1 fruit fly cellular context compared by ENCODE assay signal in genomic region chr3R:6817977-6818903, dm6.
A peak's percentile ranks its signal among the peaks of the same experiment; 100 is the strongest.
TF ChIP-seq lines count a peak whose summit lies in the region.

No protein-coding gene starts in this region.

TF ChIP-seq in whole organism, embryonic, 481 proteins besides CTCF, POLR2A, EP300 and RAD21 (continued from another document and continues in another):
- TF ChIP-seq pho (GFP tag; optimal IDR thresholded peaks at IDR 0.05; lab: Kevin White, UChicago) (no peak), Jarid2 (GFP tag; optimal IDR thresholded peaks at IDR 0.05; lab: Kevin White, UChicago) (no peak), az2 (GFP tag; optimal IDR thresholded peaks at IDR 0.05; lab: Kevin White, UChicago) (peak; percentile 28), yki (optimal IDR thresholded peaks at IDR 0.05; lab: Kevin White, UChicago) (no peak), abd-A (tag; optimal IDR thresholded peaks at IDR 0.05; lab: Kevin White, UChicago) (no peak), CG33557 (GFP tag; optimal IDR thresholded peaks at IDR 0.05; lab: Kevin White, UChicago) (no peak), Med (GFP tag; lab: Kevin White, UChicago) (peak; percentile 89), CG8359 (GFP tag; optimal IDR thresholded peaks at IDR 0.05; lab: Kevin White, UChicago; ENCODE audit: borderline replicate concordance) (no peak), CG4424 (GFP tag; optimal IDR thresholded peaks at IDR 0.05; lab: Kevin White, UChicago) (peak; percentile 11), CG3281 (GFP tag; optimal IDR thresholded peaks at IDR 0.05; lab: Kevin White, UChicago) (no peak), CG15514 (GFP tag; optimal IDR thresholded peaks at IDR 0.05; lab: Kevin White, UChicago) (no peak), kay (GFP tag; optimal IDR thresholded peaks at IDR 0.05; lab: Kevin White, UChicago) (peak; percentile 7), p53 (GFP tag; optimal IDR thresholded peaks at IDR 0.05; lab: Kevin White, UChicago) (no peak), hbn (GFP tag; IDR thresholded peaks at IDR 0.05; lab: Robert Waterston, UW; ENCODE audit: partially characterized antibody) (no peak), CG3847 (GFP tag; IDR thresholded peaks at IDR 0.05; lab: Robert Waterston, UW) (0 out of 2 replicates have a peak, but pooled peaks have one; percentile 20), Atf6 (GFP tag; IDR thresholded peaks at IDR 0.05; lab: Robert Waterston, UW) (peak; percentile 53; the same call in 1 of the 2 replicates), eve (GFP tag; optimal IDR thresholded peaks at IDR 0.05; lab: Kevin White, UChicago) (no peak), CG7839 (tag; optimal IDR thresholded peaks at IDR 0.05; lab: Kevin White, UChicago) (peak; percentile 53), HLH4C (GFP tag; IDR thresholded peaks at IDR 0.05; lab: Robert Waterston, UW; ENCODE audit: partially characterized antibody) (no peak), CG14014 (GFP tag; IDR thresholded peaks at IDR 0.05; lab: Robert Waterston, UW) (peak; percentile 64; the same call in 1 of the 2 replicates), da (GFP tag; optimal IDR thresholded peaks at IDR 0.05; lab: Kevin White, UChicago) (no peak), CG15696 (tag; optimal IDR thresholded peaks at IDR 0.05; lab: Kevin White, UChicago) (no peak), Vsx1 (GFP tag; optimal IDR thresholded peaks at IDR 0.05; lab: Kevin White, UChicago) (no peak), bsh (GFP tag; optimal IDR thresholded peaks at IDR 0.05; lab: Kevin White, UChicago) (peak in 1 of 2 experiments; percentile 71), CG5953 (GFP tag; IDR thresholded peaks at IDR 0.05; lab: Robert Waterston, UW) (peak; percentile 67), Opbp (GFP tag; IDR thresholded peaks at IDR 0.05; lab: Robert Waterston, UW; ENCODE audit: partially characterized antibody) (no peak), gfzf (GFP tag; optimal IDR thresholded peaks at IDR 0.05; lab: Kevin White, UChicago) (no peak), HHEX (GFP tag; optimal IDR thresholded peaks at IDR 0.05; lab: Kevin White, UChicago) (peak; percentile 45), unpg (GFP tag; optimal IDR thresholded peaks at IDR 0.05; lab: Kevin White, UChicago) (peak; percentile 47), Doc3 (GFP tag; IDR thresholded peaks at IDR 0.05; lab: Robert Waterston, UW; ENCODE audit: partially characterized antibody) (no peak), CG10959 (GFP tag; IDR thresholded peaks at IDR 0.05; lab: Robert Waterston, UW) (no peak; the same call in 1 of the 2 replicates), NC2α (GFP tag; optimal IDR thresholded peaks at IDR 0.05; lab: Kevin White, UChicago) (peak; percentile 48), CG11093 (GFP tag; IDR thresholded peaks at IDR 0.05; lab: Robert Waterston, UW) (no peak), CG42726 (GFP tag; IDR thresholded peaks at IDR 0.05; lab: Robert Waterston, UW; ENCODE audit: partially characterized antibody) (no peak), stwl (tag; optimal IDR thresholded peaks at IDR 0.05; lab: Kevin White, UChicago) (no peak), CG14965 (GFP tag; optimal IDR thresholded peaks at IDR 0.05; lab: Kevin White, UChicago; ENCODE audit: borderline replicate concordance) (peak; percentile 10), grau (tag; optimal IDR thresholded peaks at IDR 0.05; lab: Kevin White, UChicago) (peak; percentile 46), fd3F (GFP tag; optimal IDR thresholded peaks at IDR 0.05; lab: Kevin White, UChicago) (no peak), CG4360 (GFP tag; IDR thresholded peaks at IDR 0.05; lab: Robert Waterston, UW) (no peak), CG7556 (GFP tag; optimal IDR thresholded peaks at IDR 0.05; lab: Kevin White, UChicago) (peak; percentile 57), E2f1 (GFP tag; IDR thresholded peaks at IDR 0.05; lab: Robert Waterston, UW) (peak; percentile 53; the same call in 1 of the 2 replicates), gro (GFP tag; optimal IDR thresholded peaks at IDR 0.05; lab: Kevin White, UChicago) (no peak), CG2712 (tag; optimal IDR thresholded peaks at IDR 0.05; lab: Kevin White, UChicago) (peak; percentile 58), en (GFP tag; optimal IDR thresholded peaks at IDR 0.05; lab: Kevin White, UChicago) (no peak), ftz-f1 (GFP tag; optimal IDR thresholded peaks at IDR 0.05; lab: Kevin White, UChicago) (no peak), chn (GFP tag; optimal IDR thresholded peaks at IDR 0.05; lab: Kevin White, UChicago) (no peak), ewg (GFP tag; optimal IDR thresholded peaks at IDR 0.05; lab: Kevin White, UChicago) (peak; percentile 28), rib (GFP tag; IDR thresholded peaks at IDR 0.05; lab: Robert Waterston, UW) (no peak), nerfin-1 (tag; optimal IDR thresholded peaks at IDR 0.05; lab: Kevin White, UChicago) (no peak), CG14441 (GFP tag; IDR thresholded peaks at IDR 0.05; lab: Robert Waterston, UW) (peak; percentile 68), Elba2 (GFP tag; optimal IDR thresholded peaks at IDR 0.05; lab: Kevin White, UChicago) (no peak), CG18262 (tag; optimal IDR thresholded peaks at IDR 0.05; lab: Kevin White, UChicago) (peak; percentile 69), zen (tag; optimal IDR thresholded peaks at IDR 0.05; lab: Kevin White, UChicago) (peak; percentile 81), CG10462 (GFP tag; optimal IDR thresholded peaks at IDR 0.05; lab: Kevin White, UChicago) (no peak), CG6689 (GFP tag; IDR thresholded peaks at IDR 0.05; lab: Robert Waterston, UW) (peak; percentile 53; the same call in 1 of the 2 replicates), CG6254 (GFP tag; optimal IDR thresholded peaks at IDR 0.05; lab: Kevin White, UChicago) (peak; percentile 26), Mes4 (GFP tag; optimal IDR thresholded peaks at IDR 0.05; lab: Kevin White, UChicago) (peak; percentile 52), Atf-2 (GFP tag; optimal IDR thresholded peaks at IDR 0.05; lab: Kevin White, UChicago) (peak; percentile 36), pan (optimal IDR thresholded peaks at IDR 0.05; lab: Kevin White, UChicago) (no peak), pan (GFP tag; optimal IDR thresholded peaks at IDR 0.05 in 1 of 2, IDR thresholded peaks at IDR 0.05 in 1 of 2) (peak in 1 of 2 experiments; percentile 55), HLHmδ (GFP tag; optimal IDR thresholded peaks at IDR 0.05; lab: Kevin White, UChicago) (no peak), CG15011 (GFP tag; optimal IDR thresholded peaks at IDR 0.05; lab: Kevin White, UChicago) (peak; percentile 28), mirr (GFP tag; optimal IDR thresholded peaks at IDR 0.05; lab: Kevin White, UChicago) (no peak), Blimp-1 (GFP tag; optimal IDR thresholded peaks at IDR 0.05; lab: Kevin White, UChicago) (peak; percentile 28), ato (GFP tag; IDR thresholded peaks at IDR 0.05; lab: Robert Waterston, UW; ENCODE audit: partially characterized antibody) (no peak), btn (GFP tag; optimal IDR thresholded peaks at IDR 0.05; lab: Kevin White, UChicago) (no peak), lov (optimal IDR thresholded peaks at IDR 0.05; lab: Kevin White, UChicago) (no peak), lov (GFP tag; IDR thresholded peaks at IDR 0.05; lab: Robert Waterston, UW) (0 out of 3 replicates have a peak, but pooled peaks have one; percentile 46), CG17361 (GFP tag; IDR thresholded peaks at IDR 0.05; lab: Robert Waterston, UW) (peak; percentile 32; the same call in 1 of the 3 replicates), nmo (GFP tag; optimal IDR thresholded peaks at IDR 0.05; lab: Kevin White, UChicago) (peak; percentile 56), ERR (GFP tag; optimal IDR thresholded peaks at IDR 0.05; lab: Kevin White, UChicago) (no peak), CoRest (tag; optimal IDR thresholded peaks at IDR 0.05; lab: Kevin White, UChicago) (peak; percentile 42), Deaf1 (tag; optimal IDR thresholded peaks at IDR 0.05; lab: Kevin White, UChicago) (no peak), CG9609 (GFP tag; optimal IDR thresholded peaks at IDR 0.05; lab: Kevin White, UChicago) (no peak), CG5180 (GFP tag; optimal IDR thresholded peaks at IDR 0.05; lab: Kevin White, UChicago) (peak; percentile 19), CG11085 (GFP tag; IDR thresholded peaks at IDR 0.05; lab: Robert Waterston, UW) (no peak), Nf-YB (GFP tag; optimal IDR thresholded peaks at IDR 0.05; lab: Kevin White, UChicago) (peak; percentile 15), CG14050 (GFP tag; IDR thresholded peaks at IDR 0.05; lab: Robert Waterston, UW) (peak; percentile 26; the same call in 2 of the 3 replicates), CG15073 (GFP tag; optimal IDR thresholded peaks at IDR 0.05; lab: Kevin White, UChicago) (no peak), CG7786 (GFP tag; optimal IDR thresholded peaks at IDR 0.05; lab: Kevin White, UChicago) (peak; percentile 24), fd96Cb (tag; optimal IDR thresholded peaks at IDR 0.05; lab: Kevin White, UChicago) (peak; percentile 64), CG13123 (GFP tag; optimal IDR thresholded peaks at IDR 0.05; lab: Kevin White, UChicago) (no peak), YL-1 (GFP tag; optimal IDR thresholded peaks at IDR 0.05; lab: Kevin White, UChicago) (no peak), CG18764 (GFP tag; optimal IDR thresholded peaks at IDR 0.05; lab: Kevin White, UChicago) (no peak), sim (GFP tag; IDR thresholded peaks at IDR 0.05; lab: Robert Waterston, UW) (0 out of 2 replicates have a peak, but pooled peaks have one; percentile 24), CG1233 (GFP tag; optimal IDR thresholded peaks at IDR 0.05; lab: Kevin White, UChicago) (no peak), CG13624 (GFP tag; optimal IDR thresholded peaks at IDR 0.05; lab: Kevin White, UChicago) (peak; percentile 1), CG10209 (GFP tag; optimal IDR thresholded peaks at IDR 0.05; lab: Kevin White, UChicago) (peak; percentile 56), CG1602 (GFP tag; optimal IDR thresholded peaks at IDR 0.05; lab: Kevin White, UChicago) (no peak), cato (GFP tag; optimal IDR thresholded peaks at IDR 0.05; lab: Kevin White, UChicago; ENCODE audit: borderline replicate concordance) (no peak), Lim3 (GFP tag; IDR thresholded peaks at IDR 0.05; lab: Robert Waterston, UW) (no peak), gce (GFP tag; IDR thresholded peaks at IDR 0.05; lab: Robert Waterston, UW) (0 out of 3 replicates have a peak, but pooled peaks have one; percentile 51), ase (GFP tag; IDR thresholded peaks at IDR 0.05; lab: Robert Waterston, UW) (no peak), TFAM (GFP tag; optimal IDR thresholded peaks at IDR 0.05; lab: Kevin White, UChicago) (no peak), CG9437 (GFP tag; optimal IDR thresholded peaks at IDR 0.05; lab: Kevin White, UChicago) (peak; percentile 52), Optix (GFP tag; IDR thresholded peaks at IDR 0.05; lab: Robert Waterston, UW) (no peak), CG34224 (GFP tag; IDR thresholded peaks at IDR 0.05; lab: Robert Waterston, UW; ENCODE audit: partially characterized antibody) (no peak), CG16863 (GFP tag; optimal IDR thresholded peaks at IDR 0.05; lab: Kevin White, UChicago) (peak; percentile 54), PHDP (tag; optimal IDR thresholded peaks at IDR 0.05; lab: Kevin White, UChicago) (peak; percentile 33), jigr1 (GFP tag; IDR thresholded peaks at IDR 0.05; lab: Robert Waterston, UW) (no peak), salm (tag; optimal IDR thresholded peaks at IDR 0.05; lab: Kevin White, UChicago) (no peak), Fer1 (GFP tag; optimal IDR thresholded peaks at IDR 0.05; lab: Kevin White, UChicago) (no peak), CG12391 (tag; optimal IDR thresholded peaks at IDR 0.05; lab: Kevin White, UChicago) (peak; percentile 66), pum (GFP tag; optimal IDR thresholded peaks at IDR 0.05; lab: Kevin White, UChicago) (no peak), CG17612 (GFP tag; IDR thresholded peaks at IDR 0.05; lab: Robert Waterston, UW) (no peak), H15 (GFP tag; IDR thresholded peaks at IDR 0.05; lab: Robert Waterston, UW) (peak; percentile 54; the same call in 2 of the 3 replicates), cad (GFP tag; optimal IDR thresholded peaks at IDR 0.05; lab: Kevin White, UChicago) (peak; percentile 93), CG7963 (GFP tag; IDR thresholded peaks at IDR 0.05; lab: Robert Waterston, UW; ENCODE audit: partially characterized antibody) (no peak), nerfin-2 (GFP tag; IDR thresholded peaks at IDR 0.05; lab: Robert Waterston, UW; ENCODE audit: partially characterized antibody) (no peak), CG1024 (GFP tag; IDR thresholded peaks at IDR 0.05; lab: Robert Waterston, UW) (no peak), Oli (tag; optimal IDR thresholded peaks at IDR 0.05; lab: Kevin White, UChicago) (peak; percentile 56), gcm2 (GFP tag; optimal IDR thresholded peaks at IDR 0.05; lab: Kevin White, UChicago) (no peak), CG17359 (tag; optimal IDR thresholded peaks at IDR 0.05; lab: Kevin White, UChicago) (peak; percentile 68), Bgb (GFP tag; IDR thresholded peaks at IDR 0.05; lab: Robert Waterston, UW; ENCODE audit: partially characterized antibody) (no peak), D19A (tag; optimal IDR thresholded peaks at IDR 0.05; lab: Kevin White, UChicago) (no peak), Spps (tag; optimal IDR thresholded peaks at IDR 0.05; lab: Kevin White, UChicago) (no peak), gem (tag; optimal IDR thresholded peaks at IDR 0.05; lab: Kevin White, UChicago) (peak; percentile 73), CG3838 (GFP tag; optimal IDR thresholded peaks at IDR 0.05; lab: Kevin White, UChicago) (no peak), CG11560 (tag; IDR thresholded peaks at IDR 0.05; lab: Robert Waterston, UW) (no peak), Asciz (GFP tag; optimal IDR thresholded peaks at IDR 0.05; lab: Kevin White, UChicago) (no peak), CG9797 (GFP tag; optimal IDR thresholded peaks at IDR 0.05; lab: Kevin White, UChicago) (no peak), CG30020 (tag; optimal IDR thresholded peaks at IDR 0.05; lab: Kevin White, UChicago) (no peak), wek (GFP tag; optimal IDR thresholded peaks at IDR 0.05; lab: Kevin White, UChicago) (no peak), zen2 (GFP tag; IDR thresholded peaks at IDR 0.05; lab: Robert Waterston, UW; ENCODE audit: partially characterized antibody) (no peak), Sry-δ (GFP tag; optimal IDR thresholded peaks at IDR 0.05; lab: Kevin White, UChicago) (no peak), Abd-B (GFP tag; optimal IDR thresholded peaks at IDR 0.05; lab: Kevin White, UChicago) (peak; percentile 33), CG7372 (GFP tag; IDR thresholded peaks at IDR 0.05; lab: Robert Waterston, UW) (no peak), MBD-R2 (GFP tag; IDR thresholded peaks at IDR 0.05; lab: Robert Waterston, UW) (no peak; the same call in 1 of the 2 replicates), CG30403 (GFP tag; optimal IDR thresholded peaks at IDR 0.05; lab: Kevin White, UChicago) (peak; percentile 61), wdn (GFP tag; IDR thresholded peaks at IDR 0.05; lab: Robert Waterston, UW) (no peak), mld (GFP tag; IDR thresholded peaks at IDR 0.05; lab: Robert Waterston, UW; ENCODE audit: partially characterized antibody) (no peak)
